Fruit fly (Drosophila melanogaster): ENCODE results near the gene Obp18a.

DNA sequence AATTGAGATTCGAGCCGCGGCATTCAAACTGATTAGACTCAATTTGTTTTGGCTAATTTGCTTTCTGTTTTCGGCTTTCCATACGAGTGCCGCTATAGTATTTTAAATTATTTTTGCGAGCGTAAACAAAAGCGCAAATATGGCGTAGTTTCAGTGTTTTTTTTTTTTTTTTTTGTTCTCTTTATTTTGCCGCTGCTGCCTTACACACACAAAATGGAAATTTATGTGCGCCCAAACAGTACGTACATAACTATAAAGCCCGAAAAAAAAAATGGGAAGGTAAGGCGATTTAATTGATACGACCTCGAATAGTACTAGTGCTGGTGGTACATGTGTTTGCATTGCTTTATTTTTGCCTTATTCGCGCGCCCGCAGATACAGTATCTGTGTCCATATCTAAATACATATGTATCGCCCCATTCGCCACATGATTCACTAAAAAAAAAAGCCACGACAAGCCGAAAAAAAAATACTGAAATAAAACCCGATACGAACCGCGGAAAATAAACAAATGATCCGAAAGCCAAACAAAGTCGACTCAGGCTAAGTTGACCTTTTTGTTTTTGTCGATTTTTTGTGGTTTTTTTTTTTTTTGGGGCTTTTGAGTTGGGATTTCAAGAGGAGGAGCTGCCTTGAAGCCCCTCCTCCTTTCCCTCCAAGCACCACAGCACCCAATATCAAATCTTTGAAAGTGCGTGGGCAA lies 12.4 kb upstream of the Obp18a start:
- TF ChIP-seq Pif1A (GFP tag; optimal IDR thresholded peaks at IDR 0.05) (peak; percentile 40), EcR (GFP tag; optimal IDR thresholded peaks at IDR 0.05) (no peak), Snoo (tag; optimal IDR thresholded peaks at IDR 0.05) (no peak), CG10348 (GFP tag; IDR thresholded peaks at IDR 0.05) (no peak), CG17806 (tag; optimal IDR thresholded peaks at IDR 0.05) (no peak), CG8301 (tag; optimal IDR thresholded peaks at IDR 0.05) (no peak), CG14655 (GFP tag; optimal IDR thresholded peaks at IDR 0.05) (no peak), fd96Ca (GFP tag; IDR thresholded peaks at IDR 0.05) (0 out of 3 replicates have a peak, but pooled peaks have one; percentile 11), gl (tag; optimal IDR thresholded peaks at IDR 0.05) (no peak)
